Worm (Caenorhabditis elegans): Measurements from ENCODE around the gene C46C11.4.

C46C11.4 gene

DNA sequence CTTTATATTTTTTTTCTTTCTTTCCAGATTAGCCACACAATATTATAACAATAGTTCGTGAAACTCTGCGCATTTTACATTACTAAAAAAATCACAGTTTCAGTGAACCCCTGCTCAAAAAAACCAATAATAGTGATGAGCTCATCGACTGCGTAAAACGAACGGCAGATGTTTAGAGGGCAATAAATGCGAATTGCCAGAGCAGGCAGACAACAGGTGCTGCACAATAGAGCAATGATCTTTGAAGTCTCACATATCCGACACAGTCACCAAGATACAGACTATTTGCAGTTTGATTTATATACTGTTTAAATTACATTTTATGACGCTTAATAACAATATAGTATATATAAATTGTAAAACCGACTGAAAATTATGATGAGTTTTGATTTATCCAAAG is 37.4 kb downstream of the C46C11.4 start:
- TF ChIP-seq ceh-9 (tag; optimal IDR thresholded peaks at IDR 0.05) (no peak), egl-5 (tag; optimal IDR thresholded peaks at IDR 0.05) (peak; percentile 23)

ce11 chrX:4607300-4607699 is 39.7 kb downstream of the C46C11.4 start:
- TF ChIP-seq ceh-16 (tag; optimal IDR thresholded peaks at IDR 0.05): no peak
- TF ChIP-seq jun-1 (tag; optimal IDR thresholded peaks at IDR 0.05): no peak
- no peak for TF ChIP-seq nhr-43 (tag; optimal IDR thresholded peaks at IDR 0.05; ENCODE audit: poor library complexity, severe bottlenecking)

ce11 chrX:4606389-4606880 is 40.6 kb downstream of the C46C11.4 start:
- TF ChIP-seq nhr-43 (tag; optimal IDR thresholded peaks at IDR 0.05; ENCODE audit: poor library complexity, severe bottlenecking) (peak; percentile 80), lin-15B (tag; optimal IDR thresholded peaks at IDR 0.05) (peak; percentile 42), nfya-1 (tag; optimal IDR thresholded peaks at IDR 0.05; ENCODE audit: insufficient read depth) (peak; percentile 53), nhr-23 (tag; optimal IDR thresholded peaks at IDR 0.05) (peak; percentile 8), hmg-11 (tag; optimal IDR thresholded peaks at IDR 0.05) (peak; percentile 72), lin-39 (tag; optimal IDR thresholded peaks at IDR 0.05) (peak; percentile 77), tbx-2 (tag; optimal IDR thresholded peaks at IDR 0.05) (peak; percentile 14), elt-1 (tag; optimal IDR thresholded peaks at IDR 0.05) (peak; percentile 12), jun-1 (tag; optimal IDR thresholded peaks at IDR 0.05) (peak; percentile 70), pqm-1 (tag; optimal IDR thresholded peaks at IDR 0.05) (peak; percentile 5), elt-2 (tag; optimal IDR thresholded peaks at IDR 0.05) (peak; percentile 93), lsy-12 (tag; optimal IDR thresholded peaks at IDR 0.05) (peak; percentile 95), nhr-25 (tag; optimal IDR thresholded peaks at IDR 0.05) (peak; percentile 86), zag-1 (tag; optimal IDR thresholded peaks at IDR 0.05) (peak; percentile 41), pha-4 (tag; optimal IDR thresholded peaks at IDR 0.05) (peak; percentile 34)

ce11 chrX:4605828-4606227 is 41.2 kb downstream of the C46C11.4 start, which contains the start of gene spat-3:
TSS of gene spat-3 (minus strand) at chrX:4605928.
- TF ChIP-seq R02D3.7 (tag; optimal IDR thresholded peaks at IDR 0.05) (no peak), tbx-2 (tag; optimal IDR thresholded peaks at IDR 0.05) (no peak), nhr-23 (tag; optimal IDR thresholded peaks at IDR 0.05) (no peak), ama-1 (optimal IDR thresholded peaks at IDR 0.05) (no peak), ceh-9 (tag; optimal IDR thresholded peaks at IDR 0.05) (no peak), lin-15B (tag; optimal IDR thresholded peaks at IDR 0.05) (no peak), nhr-43 (tag; optimal IDR thresholded peaks at IDR 0.05; ENCODE audit: poor library complexity, severe bottlenecking) (no peak), ceh-82 (tag; optimal IDR thresholded peaks at IDR 0.05) (no peak), lin-39 (tag; optimal IDR thresholded peaks at IDR 0.05) (no peak), skn-1 (tag; optimal IDR thresholded peaks at IDR 0.05) (no peak), sea-2 (GFP tag; optimal IDR thresholded peaks at IDR 0.05) (no peak), nhr-77 (tag; optimal IDR thresholded peaks at IDR 0.05) (no peak), nhr-28 (tag; optimal IDR thresholded peaks at IDR 0.05) (no peak), egl-27 (tag; optimal IDR thresholded peaks at IDR 0.05) (no peak), zag-1 (tag; optimal IDR thresholded peaks at IDR 0.05) (no peak)

DNA sequence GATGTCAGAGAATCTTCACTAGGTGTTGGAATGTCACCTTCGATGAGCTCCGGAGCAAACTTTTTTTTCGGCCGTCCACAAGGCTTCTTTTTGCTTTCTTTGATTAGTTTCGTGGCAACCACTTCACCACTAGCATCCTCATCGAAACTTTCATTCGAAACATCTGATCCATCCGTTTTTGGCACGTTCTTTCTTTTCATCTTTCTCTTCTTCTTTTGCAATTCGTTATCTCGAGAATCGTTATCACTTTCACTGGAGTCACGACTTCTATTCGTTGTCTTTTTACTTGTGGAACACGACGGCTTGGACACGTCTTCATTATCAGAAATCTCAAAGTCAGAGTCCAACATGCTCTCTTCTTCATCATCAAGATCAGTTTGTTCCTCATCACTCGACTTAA is 42.8 kb downstream of the C46C11.4 start:
- TF ChIP-seq nfya-1 (tag; optimal IDR thresholded peaks at IDR 0.05; ENCODE audit: insufficient read depth) (no peak), ama-1 (optimal IDR thresholded peaks at IDR 0.05) (no peak), unc-39 (tag; optimal IDR thresholded peaks at IDR 0.05) (no peak), nhr-76 (tag; optimal IDR thresholded peaks at IDR 0.05) (no peak), skn-1 (tag; optimal IDR thresholded peaks at IDR 0.05) (no peak), R02D3.7 (tag; optimal IDR thresholded peaks at IDR 0.05) (no peak), fkh-10 (GFP tag; optimal IDR thresholded peaks at IDR 0.05) (no peak), nhr-11 (tag; optimal IDR thresholded peaks at IDR 0.05) (no peak), ZK546.5 (tag; optimal IDR thresholded peaks at IDR 0.05) (no peak), lin-39 (tag; optimal IDR thresholded peaks at IDR 0.05) (no peak), ztf-4 (tag; optimal IDR thresholded peaks at IDR 0.05) (no peak), elt-1 (tag; optimal IDR thresholded peaks at IDR 0.05) (no peak), nhr-12 (tag; optimal IDR thresholded peaks at IDR 0.05) (no peak), elt-2 (tag; optimal IDR thresholded peaks at IDR 0.05) (no peak), ceh-82 (tag; optimal IDR thresholded peaks at IDR 0.05) (no peak), tbx-2 (tag; optimal IDR thresholded peaks at IDR 0.05) (no peak)
